Worm (Caenorhabditis elegans) whole organism, L3 larva: ENCODE data around the gene zfp-2.

Source experiments
- ZK546.5 ChIP-seq: sonication (generic microtip); optimal IDR thresholded peaks from 2 replicates; lab custom pipeline; 2017; ENCODE audit warnings: missing biosample characterization, missing genetic modification characterization
- aly-2 ChIP-seq: fragments of 150-350 bp; optimal IDR thresholded peaks from 2 replicates; lab custom pipeline; 2014; ENCODE audit warnings: missing biosample characterization, missing genetic modification characterization
- ama-1 ChIP-seq: fragments of 150-350 bp; optimal IDR thresholded peaks from 2 replicates; lab custom pipeline; 2018
- ceh-28 ChIP-seq: fragments of 150-350 bp; optimal IDR thresholded peaks from 2 replicates; lab custom pipeline; 2014; ENCODE audit warnings: missing biosample characterization, missing genetic modification reagents, missing genetic modification characterization
- fos-1 ChIP-seq: fragments of 150-350 bp; optimal IDR thresholded peaks from 2 replicates; lab custom pipeline; 2014; ENCODE audit warnings: missing biosample characterization, missing genetic modification characterization
- jun-1 ChIP-seq: fragments of 150-350 bp; optimal IDR thresholded peaks from 2 replicates; lab custom pipeline; 2014; ENCODE audit warnings: missing biosample characterization, missing genetic modification reagents, missing genetic modification characterization
- lin-15B ChIP-seq: fragments of 150-350 bp; optimal IDR thresholded peaks from 2 replicates; lab custom pipeline; 2014; ENCODE audit warnings: missing biosample characterization, missing genetic modification characterization
- nhr-11 ChIP-seq: fragments of 150-350 bp; optimal IDR thresholded peaks from 2 replicates; lab custom pipeline; 2014; ENCODE audit warnings: missing biosample characterization, missing genetic modification characterization
- nhr-12 ChIP-seq: fragments of 150-350 bp; optimal IDR thresholded peaks from 2 replicates; lab custom pipeline; 2014; ENCODE audit warnings: missing biosample characterization, missing genetic modification characterization
- nhr-237 ChIP-seq: fragments of 150-350 bp; optimal IDR thresholded peaks from 2 replicates; lab custom pipeline; 2014; ENCODE audit warnings: missing biosample characterization, missing genetic modification characterization
- nhr-77 ChIP-seq: fragments of 150-350 bp; optimal IDR thresholded peaks from 2 replicates; lab custom pipeline; 2014; ENCODE audit warnings: missing biosample characterization, missing genetic modification characterization
- pha-4 ChIP-seq: fragments of 150-350 bp; optimal IDR thresholded peaks from 2 replicates; lab custom pipeline; 2014; ENCODE audit warnings: missing biosample characterization, missing genetic modification reagents, missing genetic modification characterization
- zag-1 ChIP-seq: fragments of 150-350 bp; optimal IDR thresholded peaks from 2 replicates; lab custom pipeline; 2014; ENCODE audit warnings: missing biosample characterization, missing genetic modification characterization
- ztf-11 ChIP-seq: fragments of 150-350 bp; optimal IDR thresholded peaks from 2 replicates; lab custom pipeline; 2014; ENCODE audit warnings: missing biosample characterization, missing genetic modification characterization

ce11 chrII:9606485-9607036 is 49.1 kb downstream of the zfp-2 start:
- TF ChIP-seq lin-15B (tag; lab: Kevin White, UChicago) (no peak), nhr-12 (tag; lab: Kevin White, UChicago) (no peak), ztf-11 (tag; lab: Kevin White, UChicago) (no peak), nhr-11 (tag; lab: Kevin White, UChicago) (no peak), pha-4 (tag; lab: Kevin White, UChicago) (peak; percentile 13), nhr-77 (tag; lab: Kevin White, UChicago) (no peak), ceh-28 (tag; lab: Kevin White, UChicago) (no peak), ama-1 (peak; percentile 17), nhr-237 (tag; lab: Kevin White, UChicago) (no peak), ZK546.5 (tag; lab: Kevin White, UChicago) (no peak), aly-2 (no peak), zag-1 (tag; lab: Kevin White, UChicago) (no peak), jun-1 (tag; lab: Kevin White, UChicago) (no peak), fos-1 (tag; lab: Kevin White, UChicago) (no peak)
